Worm (Caenorhabditis elegans) whole organism, L4 larva: ENCODE measurements around the gene F21A3.11.

Source experiments
- D1046.2 ChIP-seq: fragments of 200-800 bp; sonication (Bioruptor generic); IDR thresholded peaks from 2 replicates; pipeline ENCODE4 v1.3.6; 2022; ENCODE audit warnings: missing genetic modification characterization, missing compliant biosample characterization
- F26F4.8 ChIP-seq: fragments of 200-800 bp; sonication (Bioruptor generic); conservative IDR thresholded peaks from 2 replicates; pipeline ENCODE4 v1.3.6; 2022; ENCODE audit warnings: missing genetic modification characterization, missing compliant biosample characterization
- F44E2.7 ChIP-seq: fragments of 200-800 bp; sonication (Bioruptor generic); IDR thresholded peaks from 2 replicates; pipeline ENCODE4 v2.1.2; 2022; ENCODE audit warnings: missing genetic modification characterization, missing compliant biosample characterization
- R02D3.7 ChIP-seq: fragments of 150-350 bp; sonication (generic microtip); optimal IDR thresholded peaks from 3 replicates; lab custom pipeline; 2014; ENCODE audit warnings: missing biosample characterization, missing genetic modification characterization
- Y105C5A.15 ChIP-seq: fragments of 200-800 bp; sonication (Bioruptor generic); IDR thresholded peaks from 2 replicates; pipeline ENCODE4 v1.3.6; 2022; ENCODE audit warnings: missing genetic modification characterization, missing compliant biosample characterization
- arid-1 ChIP-seq: fragments of 200-800 bp; sonication (Bioruptor generic); conservative IDR thresholded peaks from 2 replicates; pipeline ENCODE4 v1.3.6; 2022; ENCODE audit warnings: missing genetic modification reagents, missing genetic modification characterization, missing compliant biosample characterization
- attf-4 ChIP-seq: sonication (generic microtip); optimal IDR thresholded peaks from 3 replicates; lab custom pipeline; 2017; ENCODE audit warnings: missing biosample characterization, missing genetic modification characterization
- ceh-82 ChIP-seq: sonication (generic microtip); optimal IDR thresholded peaks from 2 replicates; lab custom pipeline; 2017; ENCODE audit warnings: missing biosample characterization, missing genetic modification characterization
- ctbp-1 ChIP-seq: fragments of 200-800 bp; sonication (Bioruptor generic); IDR thresholded peaks from 2 replicates; pipeline ENCODE4 v1.3.6; 2022; ENCODE audit warnings: missing genetic modification reagents, missing genetic modification characterization, missing compliant biosample characterization
- daf-16 ChIP-seq, 3 experiments: sonication (generic microtip); optimal IDR thresholded peaks; 2 replicates each; lab custom pipeline; 2016 to 2017; ENCODE audit warnings: missing genetic modification characterization in 3 of 3, missing genetic modification reagents in 3 of 3, mild to moderate bottlenecking in 2 of 3, missing compliant biosample characterization in 2 of 3, missing biosample characterization in 1 of 3, moderate library complexity in 1 of 3
- dve-1 ChIP-seq: sonication (generic microtip); optimal IDR thresholded peaks from 2 replicates; lab custom pipeline; 2017; ENCODE audit warnings: antibody characterized with exemption, mild to moderate bottlenecking, missing genetic modification characterization, missing compliant biosample characterization; ENCODE audit not compliant: insufficient read depth
- egl-43 ChIP-seq: fragments of 200-800 bp; sonication (Bioruptor generic); IDR thresholded peaks from 2 replicates; pipeline ENCODE4 v1.3.6; 2022; ENCODE audit warnings: missing genetic modification reagents, missing genetic modification characterization, missing compliant biosample characterization
- fos-1 ChIP-seq: fragments of 150-350 bp; optimal IDR thresholded peaks from 2 replicates; lab custom pipeline; 2014; ENCODE audit warnings: missing biosample characterization, missing genetic modification characterization
- gei-8 ChIP-seq: fragments of 200-800 bp; sonication (Bioruptor generic); optimal IDR thresholded peaks from 2 replicates; lab custom pipeline; 2018; ENCODE audit warnings: mild to moderate bottlenecking, missing genetic modification characterization, missing compliant biosample characterization
- hlh-11 ChIP-seq: fragments of 200-800 bp; sonication (Bioruptor generic); optimal IDR thresholded peaks from 2 replicates; lab custom pipeline; 2018; ENCODE audit warnings: mild to moderate bottlenecking, missing genetic modification characterization, missing compliant biosample characterization
- hlh-30 ChIP-seq: sonication (generic microtip); optimal IDR thresholded peaks from 2 replicates; lab custom pipeline; 2017; ENCODE audit warnings: antibody characterized with exemption, mild to moderate bottlenecking, missing genetic modification characterization, missing compliant biosample characterization; ENCODE audit not compliant: insufficient read depth
- hmg-1.1 ChIP-seq: fragments of 200-800 bp; sonication (Bioruptor generic); IDR thresholded peaks from 2 replicates; pipeline ENCODE4 v1.3.6; 2022; ENCODE audit warnings: missing genetic modification reagents, missing genetic modification characterization, missing compliant biosample characterization
- lim-7 ChIP-seq: fragments of 200-800 bp; sonication (Bioruptor generic); IDR thresholded peaks from 2 replicates; pipeline ENCODE4 v1.3.6; 2022; ENCODE audit warnings: missing genetic modification characterization, missing compliant biosample characterization
- lin-1 ChIP-seq: fragments of 200-800 bp; sonication (Bioruptor generic); IDR thresholded peaks from 2 replicates; pipeline ENCODE4 v1.3.6; 2022; ENCODE audit warnings: missing genetic modification reagents, missing genetic modification characterization, missing compliant biosample characterization
- lin-13 ChIP-seq: fragments of 150-350 bp; optimal IDR thresholded peaks from 2 replicates; lab custom pipeline; 2014; ENCODE audit warnings: missing biosample characterization, missing genetic modification reagents, missing genetic modification characterization
- lir-3 ChIP-seq: sonication (generic microtip); optimal IDR thresholded peaks from 2 replicates; lab custom pipeline; 2016; ENCODE audit warnings: mild to moderate bottlenecking, missing genetic modification characterization, missing compliant biosample characterization
- madf-5 ChIP-seq, 2 experiments: fragments of 200-800 bp; sonication (Bioruptor generic); IDR thresholded peaks; 2 replicates each; pipeline ENCODE4 v1.3.6; 2022; ENCODE audit warnings: missing compliant biosample characterization in 2 of 2, missing genetic modification characterization in 2 of 2
- madf-9 ChIP-seq: fragments of 200-800 bp; sonication (Bioruptor generic); conservative IDR thresholded peaks from 2 replicates; pipeline ENCODE4 v1.3.6; 2022; ENCODE audit warnings: missing genetic modification reagents, missing genetic modification characterization, missing compliant biosample characterization
- mep-1 ChIP-seq: fragments of 150-350 bp; sonication (generic microtip); optimal IDR thresholded peaks from 3 replicates; lab custom pipeline; 2014; ENCODE audit warnings: missing biosample characterization, missing genetic modification characterization
- mes-2 ChIP-seq: sonication (generic microtip); optimal IDR thresholded peaks from 2 replicates; lab custom pipeline; 2016; ENCODE audit warnings: missing genotype, mild to moderate bottlenecking, missing genetic modification characterization, missing compliant biosample characterization; ENCODE audit not compliant: poor library complexity, severe bottlenecking
- mxl-2 ChIP-seq: fragments of 200-800 bp; sonication (Bioruptor generic); conservative IDR thresholded peaks from 2 replicates; pipeline ENCODE4 v1.3.6; 2022; ENCODE audit warnings: missing genetic modification reagents, missing genetic modification characterization, missing compliant biosample characterization
- nhr-11 ChIP-seq: fragments of 150-350 bp; optimal IDR thresholded peaks from 2 replicates; lab custom pipeline; 2014; ENCODE audit warnings: missing biosample characterization, missing genetic modification characterization
- nhr-25 ChIP-seq: sonication (generic microtip); optimal IDR thresholded peaks from 2 replicates; lab custom pipeline; 2017; ENCODE audit warnings: missing genetic modification characterization, mild to moderate bottlenecking, missing compliant biosample characterization, antibody characterized with exemption, moderate library complexity, borderline replicate concordance; ENCODE audit not compliant: insufficient read depth
- nhr-41 ChIP-seq: fragments of 200-800 bp; sonication (Bioruptor generic); IDR thresholded peaks from 2 replicates; pipeline ENCODE4 v1.3.6; 2022; ENCODE audit warnings: missing genetic modification reagents, missing genetic modification characterization, missing compliant biosample characterization
- nhr-42 ChIP-seq: fragments of 200-800 bp; sonication (Bioruptor generic); IDR thresholded peaks from 2 replicates; pipeline ENCODE4 v1.3.6; 2022; ENCODE audit warnings: missing genetic modification characterization, missing compliant biosample characterization
- nhr-48 ChIP-seq: sonication (generic microtip); optimal IDR thresholded peaks from 2 replicates; lab custom pipeline; 2016; ENCODE audit warnings: mild to moderate bottlenecking, missing genetic modification characterization, missing compliant biosample characterization
- nhr-6 ChIP-seq: fragments of 150-350 bp; optimal IDR thresholded peaks from 2 replicates; lab custom pipeline; 2014; ENCODE audit warnings: missing biosample characterization, missing genetic modification characterization
- pha-4 ChIP-seq, 2 experiments: fragments of 150-350 bp in 1 of 2; fragments of 200-800 bp in 1 of 2; sonication (Bioruptor generic) in 1 of 2; IDR thresholded peaks in 1 of 2; optimal IDR thresholded peaks in 1 of 2; 2 replicates each; pipeline versions ENCODE4 v1.3.6 to Lab custom; 2014 to 2022; ENCODE audit warnings: missing genetic modification characterization in 2 of 2, missing genetic modification reagents in 2 of 2, missing biosample characterization in 1 of 2, missing compliant biosample characterization in 1 of 2
- rbr-2 ChIP-seq: sonication (generic microtip); optimal IDR thresholded peaks from 2 replicates; lab custom pipeline; 2016; ENCODE audit warnings: missing genotype, missing genetic modification characterization, missing compliant biosample characterization
- saeg-2 ChIP-seq: fragments of 200-800 bp; sonication (Bioruptor generic); IDR thresholded peaks from 2 replicates; pipeline ENCODE4 v1.3.6; 2022; ENCODE audit warnings: missing genetic modification reagents, missing genetic modification characterization, missing compliant biosample characterization
- sdz-12 ChIP-seq: fragments of 200-800 bp; sonication (Bioruptor generic); optimal IDR thresholded peaks from 2 replicates; lab custom pipeline; 2018; ENCODE audit warnings: mild to moderate bottlenecking, missing genetic modification characterization, missing compliant biosample characterization
- set-16 ChIP-seq: fragments of 200-800 bp; sonication (Bioruptor generic); IDR thresholded peaks from 2 replicates; pipeline ENCODE4 v1.3.6; 2022; ENCODE audit warnings: missing genetic modification reagents, missing genetic modification characterization, missing compliant biosample characterization
- snpc-1.2 ChIP-seq: fragments of 200-800 bp; sonication (Bioruptor generic); IDR thresholded peaks from 2 replicates; pipeline ENCODE4 v1.3.6; 2022; ENCODE audit warnings: missing genetic modification reagents, missing genetic modification characterization, missing compliant biosample characterization
- snpc-4 ChIP-seq: fragments of 150-350 bp; optimal IDR thresholded peaks from 2 replicates; lab custom pipeline; 2014; ENCODE audit warnings: missing biosample characterization, missing genetic modification characterization
- spr-1 ChIP-seq: sonication (generic microtip); optimal IDR thresholded peaks from 2 replicates; lab custom pipeline; 2016; ENCODE audit warnings: mild to moderate bottlenecking, missing genetic modification characterization, missing compliant biosample characterization
- unc-62 ChIP-seq, 3 experiments: fragments of 150-350 bp in 1 of 3; sonication (generic microtip); optimal IDR thresholded peaks in 2 of 3; peaks in 1 of 3; 1 replicate in 1 of 3; 2 replicates in 2 of 3; lab custom pipeline; 2014 to 2017; ENCODE audit warnings: missing biosample characterization in 3 of 3, missing genetic modification characterization in 3 of 3, missing genetic modification reagents in 3 of 3, missing genotype in 1 of 3
- vab-7 ChIP-seq: fragments of 200-800 bp; sonication (Bioruptor generic); IDR thresholded peaks from 2 replicates; pipeline ENCODE4 v1.3.6; 2022; ENCODE audit warnings: missing genetic modification reagents, missing genetic modification characterization, missing compliant biosample characterization
- zfp-3 ChIP-seq: fragments of 200-800 bp; sonication (Bioruptor generic); conservative IDR thresholded peaks from 2 replicates; pipeline ENCODE4 v1.3.6; 2022; ENCODE audit warnings: missing genetic modification reagents, missing genetic modification characterization, missing compliant biosample characterization
- zip-11 ChIP-seq: fragments of 200-800 bp; sonication (Bioruptor generic); IDR thresholded peaks from 2 replicates; pipeline ENCODE4 v1.3.6; 2022; ENCODE audit warnings: missing genetic modification characterization, missing compliant biosample characterization

F21A3.11 gene

ce11 chrV:15551642-15552041, 18.6 kb upstream of the F21A3.11 start (continued):
- TF ChIP-seq spr-1 (tag; lab: Kevin White, UChicago) (peak; percentile 46), mes-2 (tag; lab: Kevin White, UChicago) (peak; percentile 52), lim-7 (GFP tag; lab: Robert Waterston, UW) (peak; percentile 89), nhr-42 (peak; percentile 56; the same call in 1 of the 2 replicates), lir-3 (peak; percentile 47), attf-4 (no peak)

- 0 out of 2 replicates have a peak, but pooled peaks have one; percentile 10 for TF ChIP-seq set-16 (GFP tag; lab: Robert Waterston, UW)
- TF ChIP-seq snpc-4, result no peak
- 0 out of 2 replicates have a peak, but pooled peaks have one; percentile 14 for TF ChIP-seq egl-43 (GFP tag; lab: Robert Waterston, UW)
These were observed 17.4 kb upstream of the F21A3.11 start for ce11 chrV:15550408-15550807.

ce11 chrV:15547727-15548126, 14.7 kb upstream of the F21A3.11 start:
- TF ChIP-seq nhr-11 (tag; lab: Kevin White, UChicago) (no peak), F44E2.7 (GFP tag; lab: Robert Waterston, UW) (peak; percentile 45; the same call in 1 of the 2 replicates), arid-1 (GFP tag; lab: Robert Waterston, UW) (peak; percentile 81), saeg-2 (GFP tag; lab: Robert Waterston, UW) (peak; percentile 20; the same call in 1 of the 2 replicates), zfp-3 (GFP tag; lab: Robert Waterston, UW) (no peak), dve-1 (tag; lab: Kevin White, UChicago) (no peak), attf-4 (no peak), nhr-41 (GFP tag; lab: Robert Waterston, UW) (0 out of 2 replicates have a peak, but pooled peaks have one; percentile 29), mep-1 (tag; lab: Kevin White, UChicago) (no peak), pha-4 (GFP tag; IDR thresholded peaks at IDR 0.05; lab: Robert Waterston, UW) (peak; percentile 67), pha-4 (tag; optimal IDR thresholded peaks at IDR 0.05; lab: Kevin White, UChicago) (no peak), lin-1 (GFP tag; lab: Robert Waterston, UW) (peak; percentile 55; the same call in 1 of the 2 replicates), daf-16 (GFP tag; optimal IDR thresholded peaks at IDR 0.05; lab: Kevin White, UChicago) (peak in 1 of 2 experiments; percentile 41), daf-16 (tag; optimal IDR thresholded peaks at IDR 0.05; lab: Kevin White, UChicago) (no peak), mxl-2 (GFP tag; lab: Robert Waterston, UW) (no peak), madf-5 (GFP tag; IDR thresholded peaks at IDR 0.05; lab: Robert Waterston, UW) (peak in 1 of 2 experiments; percentile 63; a peak in 1 of 4 replicates), lim-7 (GFP tag; lab: Robert Waterston, UW) (peak; percentile 93), egl-43 (GFP tag; lab: Robert Waterston, UW) (peak; percentile 87), vab-7 (GFP tag; lab: Robert Waterston, UW) (peak; percentile 85), unc-62 (GFP tag; optimal IDR thresholded peaks at IDR 0.05 in 1 of 2; lab: Kevin White, UChicago) (no peak), unc-62 (tag; optimal IDR thresholded peaks at IDR 0.05; lab: Kevin White, UChicago) (no peak), Y105C5A.15 (0 out of 2 replicates have a peak, but pooled peaks have one; percentile 49), lir-3 (peak; percentile 23), sdz-12 (GFP tag; lab: Kevin White, UChicago) (peak; percentile 66), rbr-2 (tag; lab: Kevin White, UChicago) (no peak), lin-13 (GFP tag; lab: Kevin White, UChicago) (no peak), snpc-1.2 (GFP tag; lab: Robert Waterston, UW) (peak; percentile 79), ceh-82 (tag; lab: Kevin White, UChicago) (no peak), nhr-48 (tag; lab: Kevin White, UChicago) (peak; percentile 2), hmg-1.1 (GFP tag; lab: Robert Waterston, UW) (no peak), nhr-25 (tag; lab: Kevin White, UChicago) (no peak), gei-8 (peak; percentile 53), zip-11 (GFP tag; lab: Robert Waterston, UW) (no peak), hlh-11 (tag; lab: Kevin White, UChicago) (no peak), ctbp-1 (GFP tag; lab: Robert Waterston, UW) (no peak), madf-9 (no peak), hlh-30 (tag; lab: Kevin White, UChicago) (no peak), fos-1 (no peak), F26F4.8 (GFP tag; lab: Robert Waterston, UW) (peak; percentile 79; the same call in 1 of the 2 replicates), R02D3.7 (tag; lab: Kevin White, UChicago) (no peak), D1046.2 (0 out of 2 replicates have a peak, but pooled peaks have one; percentile 42), nhr-6 (no peak)
